Worm (Caenorhabditis elegans): ENCODE measurements around the gene C50D2.10.

Gene C50D2.10

DNA sequence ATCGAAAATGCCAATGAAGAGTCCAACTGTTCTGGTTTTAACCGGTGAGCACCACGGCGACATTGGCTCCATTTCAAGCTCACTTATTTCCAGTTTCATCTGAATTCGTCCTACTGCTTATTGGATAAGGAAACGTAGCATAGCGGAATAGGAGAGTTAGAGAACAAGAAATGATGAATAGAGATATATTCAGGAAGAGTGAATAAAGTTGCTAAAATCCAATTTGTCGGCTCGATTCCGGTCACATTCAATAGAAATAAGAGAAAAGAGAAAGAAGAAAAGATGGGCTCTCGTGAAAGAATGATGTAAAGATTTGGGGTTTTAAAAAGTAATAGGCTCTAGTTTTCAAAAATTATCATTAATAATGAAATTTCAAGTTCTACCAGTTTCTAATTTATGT is 25.6 kb upstream of the C50D2.10 start:
- TF ChIP-seq sdc-2 (tag; optimal IDR thresholded peaks at IDR 0.05): no peak
- no peak for TF ChIP-seq Y22D7AL.16 (tag; optimal IDR thresholded peaks at IDR 0.05)
- TF ChIP-seq C38D4.7 (GFP tag; optimal IDR thresholded peaks at IDR 0.05): no peak
- TF ChIP-seq unc-42 (tag; optimal IDR thresholded peaks at IDR 0.05): peak; percentile 97
- TF ChIP-seq dve-1 (tag; optimal IDR thresholded peaks at IDR 0.05): no peak
- peak; percentile 11 for TF ChIP-seq fkh-10 (GFP tag; optimal IDR thresholded peaks at IDR 0.05)
- TF ChIP-seq fkh-6 (tag; optimal IDR thresholded peaks at IDR 0.05): no peak
- TF ChIP-seq elt-2 (tag; optimal IDR thresholded peaks at IDR 0.05): no peak
- no peak for TF ChIP-seq nfya-1 (tag; optimal IDR thresholded peaks at IDR 0.05)

ce11 chrII:73892-74291 is 25.0 kb upstream of the C50D2.10 start:
- no peak for TF ChIP-seq npax-4 (tag; optimal IDR thresholded peaks at IDR 0.05)
- no peak for TF ChIP-seq ceh-22 (tag; optimal IDR thresholded peaks at IDR 0.05)
- no peak for TF ChIP-seq pha-4 (tag; optimal IDR thresholded peaks at IDR 0.05)
- no peak for TF ChIP-seq pag-3 (tag; optimal IDR thresholded peaks at IDR 0.05; ENCODE audit: borderline replicate concordance)
- no peak for TF ChIP-seq pax-1 (tag; optimal IDR thresholded peaks at IDR 0.05)
- no peak for TF ChIP-seq nhr-232 (tag; optimal IDR thresholded peaks at IDR 0.05)
- TF ChIP-seq pros-1 (tag; optimal IDR thresholded peaks at IDR 0.05): no peak
- no peak for TF ChIP-seq che-1 (tag; optimal IDR thresholded peaks at IDR 0.05)
- TF ChIP-seq ceh-9 (tag; optimal IDR thresholded peaks at IDR 0.05): no peak

- TF ChIP-seq ceh-30 (tag; optimal IDR thresholded peaks at IDR 0.05) (no peak), ceh-34 (tag; optimal IDR thresholded peaks at IDR 0.05) (peak; percentile 51)
These were observed 23.1 kb upstream of the C50D2.10 start for ce11 chrII:75831-76230.

DNA sequence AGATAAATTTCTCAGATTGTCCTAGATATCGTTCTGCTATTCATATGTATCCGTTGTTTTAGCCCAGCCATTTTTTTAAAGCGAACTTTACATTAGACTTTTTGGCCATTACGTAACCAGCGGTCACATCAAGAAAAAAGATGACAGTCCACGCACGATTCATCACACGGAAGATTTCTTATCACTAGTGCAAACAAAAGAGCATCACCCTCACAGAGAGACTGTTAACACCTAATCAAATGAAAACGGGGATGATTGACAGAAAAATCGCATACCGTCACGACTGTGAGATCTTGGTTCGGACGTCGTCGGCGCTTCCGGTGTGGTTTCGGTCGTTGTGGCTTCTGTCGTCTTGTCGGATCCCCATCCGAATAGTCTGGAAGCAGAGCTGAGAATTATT is 22.3 kb upstream of the C50D2.10 start:
- TF ChIP-seq ceh-48 (tag; optimal IDR thresholded peaks at IDR 0.05): no peak
- TF ChIP-seq pha-2 (tag; optimal IDR thresholded peaks at IDR 0.05): no peak
- no peak for TF ChIP-seq elt-2 (tag; optimal IDR thresholded peaks at IDR 0.05)
- TF ChIP-seq ceh-19 (GFP tag; optimal IDR thresholded peaks at IDR 0.05): no peak
- TF ChIP-seq pat-9 (tag; optimal IDR thresholded peaks at IDR 0.05): no peak
- TF ChIP-seq hlh-15 (tag; optimal IDR thresholded peaks at IDR 0.05): no peak
- TF ChIP-seq unc-3 (GFP tag; conservative IDR thresholded peaks at IDR 0.05): no peak
- TF ChIP-seq unc-3 (tag; optimal IDR thresholded peaks at IDR 0.05): no peak
- TF ChIP-seq T23F11.4 (GFP tag; optimal IDR thresholded peaks at IDR 0.05): no peak
- TF ChIP-seq pqm-1 (tag; optimal IDR thresholded peaks at IDR 0.05): no peak

- TF ChIP-seq hlh-13 (GFP tag; optimal IDR thresholded peaks at IDR 0.05) (no peak), unc-42 (tag; optimal IDR thresholded peaks at IDR 0.05) (no peak), K02D7.2 (tag; optimal IDR thresholded peaks at IDR 0.05) (no peak), rnt-1 (tag; optimal IDR thresholded peaks at IDR 0.05) (no peak), hlh-8 (tag; optimal IDR thresholded peaks at IDR 0.05) (no peak), fkh-10 (GFP tag; optimal IDR thresholded peaks at IDR 0.05) (no peak)
These were observed 19.8 kb upstream of the C50D2.10 start, which contains the start of gene C23H3.9 for ce11 chrII:79166-79565. C23H3.9 (minus strand) TSS chrII:79266.

ce11 chrII:84134-84533 is 14.8 kb upstream of the C50D2.10 start, which contains the start of gene C50D2.6:
C50D2.6 (plus strand) TSS chrII:84434.
- TF ChIP-seq lim-6 (tag; optimal IDR thresholded peaks at IDR 0.05): no peak

All from whole organism, late embryonic.